Worm (Caenorhabditis elegans): ENCODE results near the gene clec-42.

ce11 chrV:18146077-18146476 is 45.1 kb upstream of the clec-42 start, which contains the start of gene C14A6.3:
- TF ChIP-seq hmg-4 (GFP tag; optimal IDR thresholded peaks at IDR 0.05) (no peak), F13C5.2 (tag; optimal IDR thresholded peaks at IDR 0.05) (no peak), sea-1 (GFP tag; conservative IDR thresholded peaks at IDR 0.05) (no peak), ama-1 (optimal IDR thresholded peaks at IDR 0.05) (no peak), hmbx-1 (tag; optimal IDR thresholded peaks at IDR 0.05) (no peak), hnd-1 (tag; optimal IDR thresholded peaks at IDR 0.05) (no peak), ceh-36 (tag; optimal IDR thresholded peaks at IDR 0.05) (no peak), aly-1 (tag; optimal IDR thresholded peaks at IDR 0.05) (no peak), scrt-1 (GFP tag; IDR thresholded peaks at IDR 0.05) (no peak)
